Worm (Caenorhabditis elegans) whole organism, early embryonic: Measurements from ENCODE around the gene srlf-20.

Experiments used
- aly-1 ChIP-seq: sonication (generic microtip); optimal IDR thresholded peaks from 2 replicates; lab custom pipeline; 2016; ENCODE audit warnings: missing genetic modification characterization, missing compliant biosample characterization
- ama-1 ChIP-seq: fragments of 150-350 bp; optimal IDR thresholded peaks from 2 replicates; lab custom pipeline; 2014
- ceh-13 ChIP-seq: fragments of 200-800 bp; sonication (Bioruptor generic); optimal IDR thresholded peaks from 2 replicates; lab custom pipeline; 2018; ENCODE audit warnings: mild to moderate bottlenecking, missing genetic modification characterization, missing compliant biosample characterization
- flt-1 ChIP-seq: fragments of 200-800 bp; sonication (Bioruptor generic); IDR thresholded peaks from 2 replicates; pipeline ENCODE4 v1.3.6; 2022; ENCODE audit warnings: missing genetic modification characterization, missing compliant biosample characterization
- pes-1 ChIP-seq: fragments of 200-800 bp; sonication (Bioruptor generic); IDR thresholded peaks from 2 replicates; pipeline ENCODE4 v1.3.6; 2022; ENCODE audit warnings: missing genetic modification reagents, missing genetic modification characterization, missing compliant biosample characterization
- scrt-1 ChIP-seq: fragments of 200-800 bp; sonication (Bioruptor generic); IDR thresholded peaks from 2 replicates; pipeline ENCODE4 v1.3.6; 2022; ENCODE audit warnings: missing genetic modification characterization, missing compliant biosample characterization
- sea-1 ChIP-seq: fragments of 200-800 bp; sonication (Bioruptor generic); conservative IDR thresholded peaks from 2 replicates; pipeline ENCODE4 v1.3.6; 2022; ENCODE audit warnings: missing genetic modification characterization, missing compliant biosample characterization

DNA sequence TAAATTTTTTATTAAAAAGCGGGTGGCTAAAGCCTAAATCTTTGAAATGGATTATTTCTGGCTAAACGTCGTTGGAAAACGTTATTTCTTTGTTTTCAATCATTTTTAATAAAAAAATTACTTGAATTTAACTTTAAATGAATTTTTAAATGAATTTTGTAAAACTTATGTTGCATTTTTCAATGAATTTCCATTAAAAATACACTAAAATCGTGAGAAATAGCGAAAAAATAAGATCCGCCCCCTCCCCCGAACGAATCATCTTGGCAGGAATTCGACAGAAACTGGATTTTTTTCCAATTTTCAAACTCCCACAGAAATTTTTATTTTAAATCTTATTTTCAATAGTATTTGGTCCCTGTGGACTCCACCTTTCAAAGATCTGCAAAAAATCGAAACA, 14.6 kb upstream of the srlf-20 start, which contains the start of gene srg-53:
- TF ChIP-seq sea-1 (GFP tag; lab: Robert Waterston, UW) (no peak), ceh-13 (GFP tag; lab: Kevin White, UChicago) (no peak), scrt-1 (GFP tag; lab: Robert Waterston, UW) (no peak), ama-1 (lab: Kevin White, UChicago) (no peak), flt-1 (GFP tag; lab: Robert Waterston, UW) (no peak), pes-1 (GFP tag; lab: Robert Waterston, UW) (no peak), aly-1 (tag; lab: Kevin White, UChicago) (no peak)
